Worm (Caenorhabditis elegans) whole organism, mixed stage, embryonic: ENCODE results near the gene sulp-8.

Experiments used
- M03D4.4 ChIP-seq: sonication (generic microtip); optimal IDR thresholded peaks from 2 replicates; lab custom pipeline; 2017; ENCODE audit warnings: mild to moderate bottlenecking, missing genetic modification characterization, missing compliant biosample characterization
- bed-3 ChIP-seq: fragments of 200-800 bp; sonication (Bioruptor generic); optimal IDR thresholded peaks from 3 replicates; lab custom pipeline; 2018; ENCODE audit warnings: mild to moderate bottlenecking, missing genetic modification characterization, moderate library complexity, missing compliant biosample characterization
- blmp-1 ChIP-seq: fragments of 150-350 bp; optimal IDR thresholded peaks from 2 replicates; lab custom pipeline; 2014; ENCODE audit warnings: missing biosample characterization, missing genetic modification characterization
- ceh-43 ChIP-seq: fragments of 200-800 bp; sonication (Bioruptor generic); optimal IDR thresholded peaks from 2 replicates; lab custom pipeline; 2018; ENCODE audit warnings: mild to moderate bottlenecking, missing genetic modification characterization, moderate library complexity, missing compliant biosample characterization
- ceh-83 ChIP-seq: fragments of 200-800 bp; sonication (Bioruptor generic); optimal IDR thresholded peaks from 2 replicates; lab custom pipeline; 2018; ENCODE audit warnings: mild to moderate bottlenecking, missing genetic modification characterization, missing compliant biosample characterization
- ces-1 ChIP-seq: fragments of 150-350 bp; optimal IDR thresholded peaks from 2 replicates; lab custom pipeline; 2014; ENCODE audit warnings: missing biosample characterization, missing genetic modification reagents, missing genetic modification characterization
- cnd-1 ChIP-seq: fragments of 200-800 bp; sonication (Bioruptor generic); optimal IDR thresholded peaks from 2 replicates; lab custom pipeline; 2018; ENCODE audit warnings: mild to moderate bottlenecking, missing genetic modification characterization, missing compliant biosample characterization
- elt-3 ChIP-seq: fragments of 150-350 bp; optimal IDR thresholded peaks from 2 replicates; lab custom pipeline; 2014; ENCODE audit warnings: missing biosample characterization, missing genetic modification characterization
- flh-1 ChIP-seq: fragments of 200-800 bp; sonication (Bioruptor generic); optimal IDR thresholded peaks from 2 replicates; lab custom pipeline; 2018; ENCODE audit warnings: mild to moderate bottlenecking, missing genetic modification characterization, moderate library complexity, missing compliant biosample characterization
- ham-2 ChIP-seq: fragments of 200-800 bp; sonication (Bioruptor generic); optimal IDR thresholded peaks from 2 replicates; lab custom pipeline; 2018; ENCODE audit warnings: mild to moderate bottlenecking, missing genetic modification characterization, missing compliant biosample characterization
- hlh-1 ChIP-seq: fragments of 150-350 bp; optimal IDR thresholded peaks from 2 replicates; lab custom pipeline; 2014; ENCODE audit warnings: missing biosample characterization, missing genetic modification reagents, missing genetic modification characterization
- lin-13 ChIP-seq: fragments of 150-350 bp; optimal IDR thresholded peaks from 2 replicates; lab custom pipeline; 2014; ENCODE audit warnings: missing biosample characterization, missing genetic modification characterization
- lin-32 ChIP-seq: fragments of 200-800 bp; sonication (Bioruptor generic); optimal IDR thresholded peaks from 2 replicates; lab custom pipeline; 2018; ENCODE audit warnings: mild to moderate bottlenecking, missing genetic modification characterization, missing compliant biosample characterization
- lsy-2 ChIP-seq: fragments of 150-350 bp; optimal IDR thresholded peaks from 2 replicates; lab custom pipeline; 2014; ENCODE audit warnings: missing biosample characterization, missing genetic modification characterization
- mab-5 ChIP-seq: fragments of 150-350 bp; optimal IDR thresholded peaks from 2 replicates; lab custom pipeline; 2014; ENCODE audit warnings: missing biosample characterization, missing genetic modification characterization
- mep-1 ChIP-seq: fragments of 150-350 bp; optimal IDR thresholded peaks from 2 replicates; lab custom pipeline; 2017; ENCODE audit warnings: missing biosample characterization, missing genetic modification reagents, missing genetic modification characterization, inconsistent platforms
- mls-2 ChIP-seq: sonication (generic microtip); optimal IDR thresholded peaks from 2 replicates; lab custom pipeline; 2016; ENCODE audit warnings: mild to moderate bottlenecking, missing genetic modification characterization, moderate library complexity, missing compliant biosample characterization
- nhr-2 ChIP-seq: fragments of 150-350 bp; optimal IDR thresholded peaks from 2 replicates; lab custom pipeline; 2014; ENCODE audit warnings: missing biosample characterization, missing genetic modification characterization
- nhr-237 ChIP-seq: fragments of 150-350 bp; optimal IDR thresholded peaks from 2 replicates; lab custom pipeline; 2014; ENCODE audit warnings: missing biosample characterization, missing genetic modification characterization
- nhr-28 ChIP-seq: fragments of 150-350 bp; optimal IDR thresholded peaks from 2 replicates; lab custom pipeline; 2014; ENCODE audit warnings: missing biosample characterization, missing genetic modification characterization
- nhr-76 ChIP-seq: sonication (generic microtip); optimal IDR thresholded peaks from 2 replicates; lab custom pipeline; 2017; ENCODE audit warnings: missing biosample characterization, missing genetic modification characterization
- pha-4 ChIP-seq: fragments of 150-350 bp; optimal IDR thresholded peaks from 2 replicates; lab custom pipeline; 2018; ENCODE audit warnings: missing biosample characterization, missing genetic modification reagents, missing genetic modification characterization
- sem-2 ChIP-seq: fragments of 200-800 bp; sonication (Bioruptor generic); optimal IDR thresholded peaks from 2 replicates; lab custom pipeline; 2018; ENCODE audit warnings: mild to moderate bottlenecking, missing genetic modification characterization, missing compliant biosample characterization
- snpc-4 ChIP-seq: fragments of 150-350 bp; optimal IDR thresholded peaks from 2 replicates; lab custom pipeline; 2014; ENCODE audit warnings: missing biosample characterization, missing genetic modification characterization
- sptf-1 ChIP-seq: sonication (generic microtip); optimal IDR thresholded peaks from 2 replicates; lab custom pipeline; 2017; ENCODE audit warnings: mild to moderate bottlenecking, missing genetic modification characterization, moderate library complexity, missing compliant biosample characterization
- tbx-8 ChIP-seq: fragments of 200-800 bp; sonication (Bioruptor generic); optimal IDR thresholded peaks from 2 replicates; lab custom pipeline; 2018; ENCODE audit warnings: mild to moderate bottlenecking, missing genetic modification characterization, moderate library complexity, missing compliant biosample characterization
- unc-120 ChIP-seq: sonication (generic microtip); optimal IDR thresholded peaks from 2 replicates; lab custom pipeline; 2017; ENCODE audit warnings: missing genetic modification characterization, missing compliant biosample characterization; ENCODE audit not compliant: poor library complexity, severe bottlenecking
- unc-39 ChIP-seq: fragments of 150-350 bp; optimal IDR thresholded peaks from 2 replicates; lab custom pipeline; 2014; ENCODE audit warnings: missing biosample characterization, missing genetic modification characterization
- unc-62 ChIP-seq: fragments of 150-350 bp; optimal IDR thresholded peaks from 2 replicates; lab custom pipeline; 2014; ENCODE audit warnings: missing biosample characterization, missing genetic modification reagents, missing genetic modification characterization
- zip-8 ChIP-seq: fragments of 150-350 bp; optimal IDR thresholded peaks from 2 replicates; lab custom pipeline; 2014; ENCODE audit warnings: missing biosample characterization, missing genetic modification characterization
- ztf-11 ChIP-seq: fragments of 150-350 bp; optimal IDR thresholded peaks from 2 replicates; lab custom pipeline; 2014; ENCODE audit warnings: missing biosample characterization, missing genetic modification characterization

sulp-8 gene

ce11 chrV:9645507-9645906, 28.0 kb downstream of the sulp-8 start, which contains the start of the genes atl-1 and hcp-2:
Gene atl-1, minus strand, starts transcription at chrV:9645595.
Gene hcp-2, plus strand, starts transcription at chrV:9645859.
- TF ChIP-seq mep-1 (tag; lab: Kevin White, UChicago), result no peak
- no peak for TF ChIP-seq elt-3 (tag; lab: Kevin White, UChicago)
- TF ChIP-seq sptf-1 (tag; lab: Kevin White, UChicago), result no peak
- TF ChIP-seq ztf-11 (tag; lab: Kevin White, UChicago), result no peak
- TF ChIP-seq ces-1 (GFP tag; lab: Kevin White, UChicago), result no peak
- TF ChIP-seq zip-8 (tag; lab: Kevin White, UChicago), result no peak
- TF ChIP-seq M03D4.4 (tag; lab: Kevin White, UChicago), result no peak
- TF ChIP-seq bed-3 (GFP tag; lab: Kevin White, UChicago), result no peak
- no peak for TF ChIP-seq lsy-2
- no peak for TF ChIP-seq nhr-28
- TF ChIP-seq ceh-83, result no peak
- TF ChIP-seq ham-2, result no peak
- no peak for TF ChIP-seq unc-39 (tag; lab: Kevin White, UChicago)
- no peak for TF ChIP-seq flh-1
- TF ChIP-seq unc-62 (GFP tag; lab: Kevin White, UChicago), result no peak
- TF ChIP-seq mls-2, result no peak
- TF ChIP-seq ceh-43, result no peak

ce11 chrV:9633313-9633712, 40.2 kb downstream of the sulp-8 start, which contains the start of gene col-147:
Gene col-147, minus strand, starts transcription at chrV:9633338.
- TF ChIP-seq unc-39 (tag; lab: Kevin White, UChicago) (no peak), lsy-2 (no peak), nhr-28 (no peak), mep-1 (tag; lab: Kevin White, UChicago) (no peak), M03D4.4 (tag; lab: Kevin White, UChicago) (no peak), mls-2 (no peak), unc-62 (GFP tag; lab: Kevin White, UChicago) (no peak), nhr-76 (tag; lab: Kevin White, UChicago) (no peak), nhr-237 (no peak), unc-120 (no peak), ztf-11 (tag; lab: Kevin White, UChicago) (no peak), mab-5 (tag; lab: Kevin White, UChicago) (no peak), nhr-2 (no peak), sptf-1 (tag; lab: Kevin White, UChicago) (no peak), flh-1 (no peak), pha-4 (tag; lab: Kevin White, UChicago) (no peak), hlh-1 (no peak), ces-1 (GFP tag; lab: Kevin White, UChicago) (no peak), ham-2 (no peak)

ce11 chrV:9632348-9632747, 41.1 kb downstream of the sulp-8 start:
- TF ChIP-seq lin-13 (tag; lab: Kevin White, UChicago) (no peak), lin-32 (GFP tag; lab: Kevin White, UChicago) (no peak), unc-39 (tag; lab: Kevin White, UChicago) (no peak), mab-5 (tag; lab: Kevin White, UChicago) (no peak), unc-62 (GFP tag; lab: Kevin White, UChicago) (no peak), nhr-2 (no peak), ces-1 (GFP tag; lab: Kevin White, UChicago) (no peak), pha-4 (tag; lab: Kevin White, UChicago) (no peak), nhr-76 (tag; lab: Kevin White, UChicago) (no peak), sptf-1 (tag; lab: Kevin White, UChicago) (no peak)

- TF ChIP-seq cnd-1 (tag; lab: Kevin White, UChicago), result no peak
- TF ChIP-seq blmp-1 (tag; lab: Kevin White, UChicago), result no peak
- no peak for TF ChIP-seq tbx-8
- TF ChIP-seq zip-8 (tag; lab: Kevin White, UChicago), result no peak
- TF ChIP-seq unc-39 (tag; lab: Kevin White, UChicago), result no peak
- TF ChIP-seq elt-3 (tag; lab: Kevin White, UChicago), result no peak
- no peak for TF ChIP-seq ces-1 (GFP tag; lab: Kevin White, UChicago)
- TF ChIP-seq unc-120, result no peak
- TF ChIP-seq sem-2, result no peak
- TF ChIP-seq mep-1 (tag; lab: Kevin White, UChicago), result no peak
- no peak for TF ChIP-seq snpc-4 (tag; lab: Kevin White, UChicago)
- TF ChIP-seq mab-5 (tag; lab: Kevin White, UChicago), result no peak
- TF ChIP-seq sptf-1 (tag; lab: Kevin White, UChicago), result no peak
- TF ChIP-seq lin-13 (tag; lab: Kevin White, UChicago), result no peak
- TF ChIP-seq ztf-11 (tag; lab: Kevin White, UChicago), result no peak
- TF ChIP-seq mls-2, result no peak
- no peak for TF ChIP-seq ceh-83
Observed at ce11 chrV:9630944-9631343, 42.5 kb downstream of the sulp-8 start, which contains the start of gene T06E4.5. Gene T06E4.5, plus strand, starts transcription at chrV:9631244.
